Fruit fly (Drosophila melanogaster) whole organism, wandering third instar larva: ENCODE results near the gene CG40198.

Experiments
- Abd-B ChIP-seq: fragments of >200 bp; optimal IDR thresholded peaks from 2 replicates; lab custom pipeline; 2017; ENCODE audit warnings: missing biosample characterization, missing genetic modification characterization
- CG32264 ChIP-seq: fragments of 200-800 bp; sonication (Bioruptor generic); optimal IDR thresholded peaks from 2 replicates; lab custom pipeline; 2016; ENCODE audit warnings: missing biosample characterization, missing genetic modification characterization
- CG9705 ChIP-seq: fragments of 200-800 bp; sonication (Bioruptor generic); optimal IDR thresholded peaks from 2 replicates; lab custom pipeline; 2018; ENCODE audit warnings: missing biosample characterization, mild to moderate bottlenecking, missing genetic modification characterization
- CrebA ChIP-seq: fragments of 200-800 bp; sonication (Bioruptor generic); optimal IDR thresholded peaks from 2 replicates; lab custom pipeline; 2016; ENCODE audit warnings: missing biosample characterization, mild to moderate bottlenecking, missing genetic modification characterization, borderline replicate concordance
- Dfd ChIP-seq: fragments of >200 bp; optimal IDR thresholded peaks from 2 replicates; lab custom pipeline; 2017; ENCODE audit warnings: missing biosample characterization, missing genetic modification characterization
- Dif ChIP-seq: fragments of 200-275, 200-300 bp; sonication (Bioruptor generic); optimal IDR thresholded peaks from 2 replicates; lab custom pipeline; 2018; ENCODE audit warnings: missing biosample characterization, missing genetic modification characterization; ENCODE audit not compliant: partially characterized antibody
- GATAd ChIP-seq: sonication (Bioruptor generic); optimal IDR thresholded peaks from 2 replicates; lab custom pipeline; 2016; ENCODE audit warnings: missing biosample characterization, missing genetic modification characterization
- Hr78 ChIP-seq: fragments of >200 bp; optimal IDR thresholded peaks from 2 replicates; lab custom pipeline; 2017; ENCODE audit warnings: missing biosample characterization, missing genetic modification characterization
- Hr83 ChIP-seq: fragments of 200-300 bp; sonication (Bioruptor generic); optimal IDR thresholded peaks from 2 replicates; lab custom pipeline; 2016; ENCODE audit warnings: missing biosample characterization, mild to moderate bottlenecking, missing genetic modification characterization, moderate library complexity; ENCODE audit not compliant: poor library complexity, severe bottlenecking
- Jra ChIP-seq: sonication (Bioruptor generic); optimal IDR thresholded peaks from 2 replicates; lab custom pipeline; 2016; ENCODE audit warnings: missing biosample characterization, missing genetic modification characterization
- Mio ChIP-seq: sonication (Bioruptor generic); optimal IDR thresholded peaks from 2 replicates; lab custom pipeline; 2016; ENCODE audit warnings: missing biosample characterization, missing genetic modification characterization
- Myc ChIP-seq: fragments of >200 bp; optimal IDR thresholded peaks from 2 replicates; lab custom pipeline; 2017
- N ChIP-seq: fragments of >200 bp; optimal IDR thresholded peaks from 2 replicates; lab custom pipeline; 2018; ENCODE audit warnings: missing biosample characterization, missing external identifiers, missing genetic modification characterization
- Rel ChIP-seq, 2 experiments: fragments of 200-800 bp; sonication (Bioruptor generic) in 1 of 2; optimal IDR thresholded peaks; 2 replicates in 1 of 2; 3 replicates in 1 of 2; lab custom pipeline; 2016 to 2019; ENCODE audit warnings: mild to moderate bottlenecking in 2 of 2, missing biosample characterization in 2 of 2, missing genetic modification characterization in 2 of 2, moderate library complexity in 1 of 2
- Sp1 ChIP-seq: fragments of 200-800 bp; sonication (Bioruptor generic); optimal IDR thresholded peaks from 3 replicates; lab custom pipeline; 2019; ENCODE audit warnings: missing biosample characterization, mild to moderate bottlenecking, missing genetic modification characterization, moderate library complexity
- Vsx2 ChIP-seq: fragments of 200-300, 225-300 bp; sonication (Bioruptor generic); optimal IDR thresholded peaks from 2 replicates; lab custom pipeline; 2018; ENCODE audit warnings: missing biosample characterization, missing genetic modification characterization; ENCODE audit not compliant: partially characterized antibody
- br ChIP-seq: fragments of 200-800 bp; sonication (Bioruptor generic); optimal IDR thresholded peaks from 2 replicates; lab custom pipeline; 2016; ENCODE audit warnings: missing biosample characterization, missing genetic modification characterization
- brk ChIP-seq: fragments of 200-800 bp; sonication (Bioruptor generic); optimal IDR thresholded peaks from 2 replicates; lab custom pipeline; 2016; ENCODE audit warnings: missing biosample characterization, mild to moderate bottlenecking, missing genetic modification characterization
- dmrt93B ChIP-seq: fragments of 200-800 bp; sonication (Bioruptor generic); optimal IDR thresholded peaks from 2 replicates; lab custom pipeline; 2018; ENCODE audit warnings: missing biosample characterization, mild to moderate bottlenecking, missing genetic modification characterization
- dsf ChIP-seq: sonication (Bioruptor generic); optimal IDR thresholded peaks from 2 replicates; lab custom pipeline; 2016; ENCODE audit warnings: missing biosample characterization, missing genetic modification characterization, borderline replicate concordance
- ey ChIP-seq: fragments of 200-800 bp; sonication (Bioruptor generic); optimal IDR thresholded peaks from 2 replicates; lab custom pipeline; 2016; ENCODE audit warnings: missing biosample characterization, missing genetic modification characterization
- foxo ChIP-seq, 2 experiments: fragments of 200-800 bp; sonication (Bioruptor generic); optimal IDR thresholded peaks; 2 replicates in 1 of 2; 3 replicates in 1 of 2; lab custom pipeline; 2016 to 2017; ENCODE audit warnings: missing biosample characterization in 2 of 2, missing genetic modification characterization in 2 of 2
- fru ChIP-seq: fragments of 200-800 bp; sonication (Bioruptor generic); optimal IDR thresholded peaks from 3 replicates; lab custom pipeline; 2016; ENCODE audit warnings: missing biosample characterization, mild to moderate bottlenecking, missing genetic modification characterization
- h ChIP-seq: fragments of 200-800 bp; sonication (Bioruptor generic); optimal IDR thresholded peaks from 3 replicates; lab custom pipeline; 2016; ENCODE audit warnings: missing biosample characterization, mild to moderate bottlenecking, missing genetic modification characterization
- jim ChIP-seq: fragments of 175-275, 200-325 bp; sonication (Bioruptor generic); optimal IDR thresholded peaks from 2 replicates; lab custom pipeline; 2016; ENCODE audit warnings: missing biosample characterization, mild to moderate bottlenecking, missing genetic modification characterization
- lola ChIP-seq: fragments of >200 bp; optimal IDR thresholded peaks from 2 replicates; lab custom pipeline; 2017; ENCODE audit warnings: missing biosample characterization, missing genetic modification characterization
- pan ChIP-seq: fragments of >200 bp; optimal IDR thresholded peaks from 2 replicates; lab custom pipeline; 2017
- psq ChIP-seq: fragments of 200-800 bp; sonication (Bioruptor generic); optimal IDR thresholded peaks from 3 replicates; lab custom pipeline; 2017; ENCODE audit warnings: missing biosample characterization, mild to moderate bottlenecking, missing genetic modification characterization, moderate library complexity
- sage ChIP-seq: fragments of 200-800 bp; sonication (Bioruptor generic); optimal IDR thresholded peaks from 2 replicates; lab custom pipeline; 2016; ENCODE audit warnings: missing biosample characterization, mild to moderate bottlenecking, missing genetic modification characterization
- sv ChIP-seq: fragments of 200-800 bp; sonication (Bioruptor generic); optimal IDR thresholded peaks from 3 replicates; lab custom pipeline; 2016; ENCODE audit warnings: missing biosample characterization, missing genetic modification characterization
- usp ChIP-seq: fragments of >200 bp; optimal IDR thresholded peaks from 2 replicates; lab custom pipeline; 2017; ENCODE audit warnings: missing biosample characterization, missing genetic modification characterization

Gene CG40198

dm6 chr3R:4190160-4190559, 28.1 kb upstream of the CG40198 start, which contains the start of gene Dsk:
TSS of gene Dsk (minus strand) at chr3R:4190260.
- TF ChIP-seq CG32264 (GFP tag; lab: Kevin White, UChicago) (no peak), Dfd (GFP tag; lab: Kevin White, UChicago) (no peak), Hr83 (GFP tag; lab: Kevin White, UChicago) (no peak), ey (GFP tag; lab: Kevin White, UChicago) (no peak), pan (no peak), dsf (GFP tag; lab: Kevin White, UChicago) (no peak), Sp1 (GFP tag; lab: Kevin White, UChicago) (no peak), GATAd (GFP tag; lab: Kevin White, UChicago) (no peak), sv (GFP tag; lab: Kevin White, UChicago) (no peak), psq (no peak), h (GFP tag; lab: Kevin White, UChicago) (no peak), jim (GFP tag; lab: Kevin White, UChicago) (no peak), usp (GFP tag; lab: Kevin White, UChicago) (no peak), lola (GFP tag; lab: Kevin White, UChicago) (no peak), Mio (no peak), foxo (GFP tag; optimal IDR thresholded peaks at IDR 0.05; lab: Kevin White, UChicago) (no peak)

- TF ChIP-seq Hr83 (GFP tag; lab: Kevin White, UChicago) (no peak), N (GFP tag; lab: Kevin White, UChicago) (no peak), dmrt93B (GFP tag; lab: Kevin White, UChicago) (no peak), Hr78 (GFP tag; lab: Kevin White, UChicago) (no peak), brk (GFP tag; lab: Kevin White, UChicago) (peak; percentile 73), sage (peak; percentile 33), Abd-B (GFP tag; lab: Kevin White, UChicago) (no peak), Vsx2 (GFP tag; lab: Kevin White, UChicago) (peak; percentile 74), fru (peak; percentile 100), foxo (GFP tag; optimal IDR thresholded peaks at IDR 0.05; lab: Kevin White, UChicago) (peak in 1 of 2 experiments; percentile 37), sv (GFP tag; lab: Kevin White, UChicago) (no peak), Jra (GFP tag; lab: Kevin White, UChicago) (no peak), Dif (GFP tag; lab: Kevin White, UChicago) (peak; percentile 61), Rel (GFP tag; optimal IDR thresholded peaks at IDR 0.05; lab: Kevin White, UChicago) (no peak), Rel (tag; optimal IDR thresholded peaks at IDR 0.05; lab: Kevin White, UChicago) (no peak), Dfd (GFP tag; lab: Kevin White, UChicago) (no peak)
Observed at dm6 chr3R:4186820-4187540, 24.9 kb upstream of the CG40198 start.

dm6 chr3R:4180543-4181214, 18.6 kb upstream of the CG40198 start:
- TF ChIP-seq Dfd (GFP tag; lab: Kevin White, UChicago) (peak; percentile 75), Rel (GFP tag; optimal IDR thresholded peaks at IDR 0.05; lab: Kevin White, UChicago) (no peak), Rel (tag; optimal IDR thresholded peaks at IDR 0.05; lab: Kevin White, UChicago) (no peak)

dm6 chr3R:4178750-4179485, 16.9 kb upstream of the CG40198 start:
- TF ChIP-seq Vsx2 (GFP tag; lab: Kevin White, UChicago) (no peak), dmrt93B (GFP tag; lab: Kevin White, UChicago) (no peak), CrebA (no peak), pan (no peak), sv (GFP tag; lab: Kevin White, UChicago) (no peak), Hr78 (GFP tag; lab: Kevin White, UChicago) (no peak), br (GFP tag; lab: Kevin White, UChicago) (no peak), Myc (lab: Kevin White, UChicago) (no peak), foxo (GFP tag; optimal IDR thresholded peaks at IDR 0.05; lab: Kevin White, UChicago) (no peak), CG9705 (GFP tag; lab: Kevin White, UChicago) (no peak), GATAd (GFP tag; lab: Kevin White, UChicago) (no peak), Dfd (GFP tag; lab: Kevin White, UChicago) (no peak), brk (GFP tag; lab: Kevin White, UChicago) (no peak), Mio (no peak), Hr83 (GFP tag; lab: Kevin White, UChicago) (no peak)
